Worm (Caenorhabditis elegans) whole organism, mixed stage, embryonic: ENCODE measurements around the gene acs-2.

Source experiments
- M03D4.4 ChIP-seq: sonication (generic microtip); optimal IDR thresholded peaks from 2 replicates; lab custom pipeline; 2017; ENCODE audit warnings: mild to moderate bottlenecking, missing genetic modification characterization, missing compliant biosample characterization
- bed-3 ChIP-seq: fragments of 200-800 bp; sonication (Bioruptor generic); optimal IDR thresholded peaks from 3 replicates; lab custom pipeline; 2018; ENCODE audit warnings: mild to moderate bottlenecking, missing genetic modification characterization, moderate library complexity, missing compliant biosample characterization
- blmp-1 ChIP-seq: fragments of 150-350 bp; optimal IDR thresholded peaks from 2 replicates; lab custom pipeline; 2014; ENCODE audit warnings: missing biosample characterization, missing genetic modification characterization
- ceh-43 ChIP-seq: fragments of 200-800 bp; sonication (Bioruptor generic); optimal IDR thresholded peaks from 2 replicates; lab custom pipeline; 2018; ENCODE audit warnings: mild to moderate bottlenecking, missing genetic modification characterization, moderate library complexity, missing compliant biosample characterization
- ceh-83 ChIP-seq: fragments of 200-800 bp; sonication (Bioruptor generic); optimal IDR thresholded peaks from 2 replicates; lab custom pipeline; 2018; ENCODE audit warnings: mild to moderate bottlenecking, missing genetic modification characterization, missing compliant biosample characterization
- ces-1 ChIP-seq: fragments of 150-350 bp; optimal IDR thresholded peaks from 2 replicates; lab custom pipeline; 2014; ENCODE audit warnings: missing biosample characterization, missing genetic modification reagents, missing genetic modification characterization
- drap-1 ChIP-seq: fragments of 200-800 bp; sonication (Bioruptor generic); optimal IDR thresholded peaks from 3 replicates; lab custom pipeline; 2018; ENCODE audit warnings: mild to moderate bottlenecking, missing genetic modification characterization, missing compliant biosample characterization
- elt-1 ChIP-seq: sonication (generic microtip); optimal IDR thresholded peaks from 2 replicates; lab custom pipeline; 2017; ENCODE audit warnings: missing genetic modification characterization, mild to moderate bottlenecking, missing compliant biosample characterization, antibody characterized with exemption, moderate library complexity, borderline replicate concordance; ENCODE audit not compliant: insufficient read depth
- elt-3 ChIP-seq: fragments of 150-350 bp; optimal IDR thresholded peaks from 2 replicates; lab custom pipeline; 2014; ENCODE audit warnings: missing biosample characterization, missing genetic modification characterization
- flh-1 ChIP-seq: fragments of 200-800 bp; sonication (Bioruptor generic); optimal IDR thresholded peaks from 2 replicates; lab custom pipeline; 2018; ENCODE audit warnings: mild to moderate bottlenecking, missing genetic modification characterization, moderate library complexity, missing compliant biosample characterization
- ham-2 ChIP-seq: fragments of 200-800 bp; sonication (Bioruptor generic); optimal IDR thresholded peaks from 2 replicates; lab custom pipeline; 2018; ENCODE audit warnings: mild to moderate bottlenecking, missing genetic modification characterization, missing compliant biosample characterization
- lin-13 ChIP-seq: fragments of 150-350 bp; optimal IDR thresholded peaks from 2 replicates; lab custom pipeline; 2014; ENCODE audit warnings: missing biosample characterization, missing genetic modification characterization
- lin-32 ChIP-seq: fragments of 200-800 bp; sonication (Bioruptor generic); optimal IDR thresholded peaks from 2 replicates; lab custom pipeline; 2018; ENCODE audit warnings: mild to moderate bottlenecking, missing genetic modification characterization, missing compliant biosample characterization
- lsy-2 ChIP-seq: fragments of 150-350 bp; optimal IDR thresholded peaks from 2 replicates; lab custom pipeline; 2014; ENCODE audit warnings: missing biosample characterization, missing genetic modification characterization
- mab-5 ChIP-seq: fragments of 150-350 bp; optimal IDR thresholded peaks from 2 replicates; lab custom pipeline; 2014; ENCODE audit warnings: missing biosample characterization, missing genetic modification characterization
- mls-2 ChIP-seq: sonication (generic microtip); optimal IDR thresholded peaks from 2 replicates; lab custom pipeline; 2016; ENCODE audit warnings: mild to moderate bottlenecking, missing genetic modification characterization, moderate library complexity, missing compliant biosample characterization
- nhr-237 ChIP-seq: fragments of 150-350 bp; optimal IDR thresholded peaks from 2 replicates; lab custom pipeline; 2014; ENCODE audit warnings: missing biosample characterization, missing genetic modification characterization
- nhr-28 ChIP-seq: fragments of 150-350 bp; optimal IDR thresholded peaks from 2 replicates; lab custom pipeline; 2014; ENCODE audit warnings: missing biosample characterization, missing genetic modification characterization
- nhr-76 ChIP-seq: sonication (generic microtip); optimal IDR thresholded peaks from 2 replicates; lab custom pipeline; 2017; ENCODE audit warnings: missing biosample characterization, missing genetic modification characterization
- pha-4 ChIP-seq: fragments of 150-350 bp; optimal IDR thresholded peaks from 2 replicates; lab custom pipeline; 2018; ENCODE audit warnings: missing biosample characterization, missing genetic modification reagents, missing genetic modification characterization
- sem-2 ChIP-seq: fragments of 200-800 bp; sonication (Bioruptor generic); optimal IDR thresholded peaks from 2 replicates; lab custom pipeline; 2018; ENCODE audit warnings: mild to moderate bottlenecking, missing genetic modification characterization, missing compliant biosample characterization
- snpc-4 ChIP-seq: fragments of 150-350 bp; optimal IDR thresholded peaks from 2 replicates; lab custom pipeline; 2014; ENCODE audit warnings: missing biosample characterization, missing genetic modification characterization
- sptf-1 ChIP-seq: sonication (generic microtip); optimal IDR thresholded peaks from 2 replicates; lab custom pipeline; 2017; ENCODE audit warnings: mild to moderate bottlenecking, missing genetic modification characterization, moderate library complexity, missing compliant biosample characterization
- tbx-8 ChIP-seq: fragments of 200-800 bp; sonication (Bioruptor generic); optimal IDR thresholded peaks from 2 replicates; lab custom pipeline; 2018; ENCODE audit warnings: mild to moderate bottlenecking, missing genetic modification characterization, moderate library complexity, missing compliant biosample characterization
- unc-120 ChIP-seq: sonication (generic microtip); optimal IDR thresholded peaks from 2 replicates; lab custom pipeline; 2017; ENCODE audit warnings: missing genetic modification characterization, missing compliant biosample characterization; ENCODE audit not compliant: poor library complexity, severe bottlenecking
- unc-39 ChIP-seq: fragments of 150-350 bp; optimal IDR thresholded peaks from 2 replicates; lab custom pipeline; 2014; ENCODE audit warnings: missing biosample characterization, missing genetic modification characterization
- unc-62 ChIP-seq: fragments of 150-350 bp; optimal IDR thresholded peaks from 2 replicates; lab custom pipeline; 2014; ENCODE audit warnings: missing biosample characterization, missing genetic modification reagents, missing genetic modification characterization
- zip-8 ChIP-seq: fragments of 150-350 bp; optimal IDR thresholded peaks from 2 replicates; lab custom pipeline; 2014; ENCODE audit warnings: missing biosample characterization, missing genetic modification characterization

Gene acs-2

DNA sequence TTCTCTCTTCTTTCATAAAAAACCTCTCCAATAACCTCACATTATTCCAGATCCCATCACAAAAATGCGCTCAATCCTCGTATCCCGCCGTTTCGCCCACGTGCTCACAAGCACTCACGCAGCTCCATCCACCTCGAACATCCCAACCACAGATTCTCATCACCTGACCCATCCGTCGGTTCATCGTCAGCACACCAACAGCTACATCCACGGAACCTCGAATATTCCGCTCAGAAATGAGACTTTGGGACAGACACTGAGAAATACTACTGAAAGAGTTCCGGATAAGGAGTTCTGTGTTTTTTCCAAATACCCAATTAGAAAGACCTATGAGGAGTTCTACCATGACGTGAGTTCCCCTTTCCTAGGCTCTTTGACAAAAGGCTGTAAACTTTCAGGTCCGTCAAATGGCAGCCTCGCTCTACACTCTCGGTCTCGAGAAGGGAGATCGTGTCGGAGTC, at the start of gene acs-2:
acs-2 (plus strand) TSS at position 51 of the 461 bp plus-strand sequence.
- TF ChIP-seq M03D4.4 (tag; lab: Kevin White, UChicago), result no peak
- TF ChIP-seq ceh-83 (GFP tag; lab: Kevin White, UChicago), result no peak
- no peak for TF ChIP-seq snpc-4 (tag; lab: Kevin White, UChicago)
- TF ChIP-seq unc-62 (GFP tag; lab: Kevin White, UChicago), result no peak
- no peak for TF ChIP-seq elt-3 (tag; lab: Kevin White, UChicago)

DNA sequence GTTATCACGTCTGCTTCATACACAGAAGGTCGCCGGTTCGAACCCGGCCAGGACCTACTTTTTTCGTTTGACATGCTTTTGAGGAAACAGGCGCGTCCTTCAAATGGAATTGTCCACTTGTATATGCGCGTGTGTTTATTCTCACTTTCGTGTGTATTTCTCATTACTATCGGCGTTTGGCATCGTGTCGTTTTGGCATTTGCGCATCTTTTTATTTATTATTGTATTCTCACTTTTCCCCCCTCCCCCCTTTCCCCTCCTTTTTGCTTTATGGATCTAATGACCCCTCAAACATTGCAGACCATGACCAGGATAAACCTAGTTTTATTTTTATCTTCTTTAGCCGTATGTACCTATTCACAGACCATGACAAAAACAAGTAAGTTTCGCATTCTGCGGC, 49.8 kb upstream of the acs-2 start, which contains the start of gene F21A3.3:
F21A3.3 (plus strand) TSS at position 301 of the 400 bp plus-strand sequence.
- TF ChIP-seq nhr-237 (no peak), lsy-2 (tag; lab: Kevin White, UChicago) (no peak), ces-1 (no peak), unc-120 (tag; lab: Kevin White, UChicago) (no peak), sem-2 (GFP tag; lab: Kevin White, UChicago) (no peak), zip-8 (tag; lab: Kevin White, UChicago) (no peak), ceh-83 (GFP tag; lab: Kevin White, UChicago) (no peak), ceh-43 (GFP tag; lab: Kevin White, UChicago) (no peak), nhr-76 (tag; lab: Kevin White, UChicago) (no peak), snpc-4 (tag; lab: Kevin White, UChicago) (no peak), lin-13 (no peak), elt-1 (tag; lab: Kevin White, UChicago) (no peak), bed-3 (GFP tag; lab: Kevin White, UChicago) (no peak), pha-4 (no peak), blmp-1 (no peak), unc-62 (GFP tag; lab: Kevin White, UChicago) (no peak), unc-39 (tag; lab: Kevin White, UChicago) (no peak), drap-1 (no peak), lin-32 (GFP tag; lab: Kevin White, UChicago) (no peak)
- TF ChIP-seq, all 35 proteins: peak for 0

DNA sequence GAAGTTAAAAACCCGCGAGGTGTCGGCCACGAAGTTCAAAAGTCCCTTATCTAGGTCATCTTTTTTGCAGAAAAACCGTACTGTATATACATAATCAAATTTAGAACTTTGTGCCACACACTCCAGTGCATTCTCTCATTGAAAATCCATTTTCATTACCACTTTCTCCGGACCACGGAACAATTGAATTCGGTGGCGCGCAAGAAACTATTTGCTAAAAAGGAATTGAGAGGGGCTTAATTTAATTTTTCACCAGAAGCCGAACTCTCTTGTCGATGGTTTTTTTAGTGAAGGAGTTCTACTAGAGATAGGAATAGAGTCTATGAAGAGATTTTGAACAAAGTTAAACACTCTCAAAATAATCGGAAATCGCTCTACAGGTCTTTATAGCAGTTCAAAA, 47.3 kb upstream of the acs-2 start:
- TF ChIP-seq tbx-8 (GFP tag; lab: Kevin White, UChicago), result no peak
- no peak for TF ChIP-seq M03D4.4 (tag; lab: Kevin White, UChicago)
- TF ChIP-seq ham-2 (GFP tag; lab: Kevin White, UChicago), result no peak
- peak; percentile 53 for TF ChIP-seq ces-1
- TF ChIP-seq mls-2 (tag; lab: Kevin White, UChicago), result no peak

DNA sequence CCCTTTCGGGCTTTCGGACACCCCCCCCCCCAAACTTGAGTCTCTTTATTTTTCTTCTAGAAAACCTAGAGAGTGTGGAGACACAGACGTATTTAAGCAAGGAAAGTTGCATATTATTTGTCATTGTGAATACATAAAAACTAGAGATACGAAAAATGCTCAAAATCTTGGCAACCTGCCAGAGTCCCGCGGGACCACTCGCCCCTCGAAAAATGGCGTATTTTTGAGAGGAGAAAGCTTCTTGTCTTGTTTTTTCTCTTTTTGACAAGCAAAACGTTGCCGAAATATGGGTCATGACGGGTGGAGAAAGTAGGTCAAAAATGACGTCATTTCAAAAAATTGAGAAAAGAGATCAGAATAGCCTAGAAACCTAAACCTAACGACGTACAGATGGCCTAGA, 46.8 kb upstream of the acs-2 start:
- no peak for TF ChIP-seq pha-4
- TF ChIP-seq lsy-2 (tag; lab: Kevin White, UChicago), result no peak
- TF ChIP-seq sptf-1, result no peak
- TF ChIP-seq elt-3 (tag; lab: Kevin White, UChicago), result no peak
- no peak for TF ChIP-seq mls-2 (tag; lab: Kevin White, UChicago)
- no peak for TF ChIP-seq M03D4.4 (tag; lab: Kevin White, UChicago)
- no peak for TF ChIP-seq ceh-43 (GFP tag; lab: Kevin White, UChicago)
- no peak for TF ChIP-seq tbx-8 (GFP tag; lab: Kevin White, UChicago)
- no peak for TF ChIP-seq ham-2 (GFP tag; lab: Kevin White, UChicago)

DNA sequence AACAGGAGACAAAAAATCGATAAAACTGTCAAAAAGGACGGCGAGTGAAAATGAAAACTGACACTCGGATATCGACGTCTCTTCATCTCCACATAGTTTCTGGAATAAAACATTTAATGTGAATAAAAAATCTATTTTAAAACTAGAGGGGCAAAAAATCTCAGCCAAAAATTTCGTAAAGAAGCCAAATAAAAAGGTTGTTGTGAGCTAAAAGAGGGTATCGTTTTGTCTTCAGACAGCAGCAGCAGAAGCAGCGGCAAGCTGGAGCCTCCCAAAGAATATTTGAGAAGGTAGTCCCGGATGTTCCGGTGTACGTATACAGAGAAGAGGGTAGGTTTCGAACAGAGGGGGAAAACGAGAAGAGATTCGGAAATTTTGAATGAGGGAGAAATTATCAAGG, 45.3 kb upstream of the acs-2 start, which contains the start of gene lgc-31:
lgc-31 (minus strand) TSS at position 101 of the 400 bp plus-strand sequence.
- no peak for TF ChIP-seq flh-1
- TF ChIP-seq nhr-28 (tag; lab: Kevin White, UChicago), result no peak
- TF ChIP-seq ceh-83 (GFP tag; lab: Kevin White, UChicago), result no peak
- no peak for TF ChIP-seq mab-5 (tag; lab: Kevin White, UChicago)
- no peak for TF ChIP-seq drap-1

DNA sequence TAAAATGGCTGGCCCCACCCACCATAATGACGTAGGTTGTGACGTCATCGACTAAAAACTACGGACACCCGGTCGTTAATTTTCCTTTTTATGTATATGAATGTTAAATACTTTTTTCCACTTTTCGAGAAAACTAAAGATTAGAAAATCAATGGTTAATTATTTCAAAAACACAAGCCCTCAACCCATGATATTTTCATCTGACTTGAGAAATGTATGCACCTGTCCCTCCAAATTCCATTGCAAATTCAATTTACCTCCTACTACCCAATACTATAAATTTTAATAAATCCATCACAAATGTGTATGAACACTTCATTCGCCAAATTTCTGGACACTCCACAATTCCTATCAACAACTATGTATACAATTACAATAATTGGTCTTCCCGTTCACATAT, 38.1 kb upstream of the acs-2 start, which contains the start of gene srh-276:
srh-276 (plus strand) TSS at position 301 of the 400 bp plus-strand sequence.
- TF ChIP-seq zip-8 (tag; lab: Kevin White, UChicago) (peak; percentile 74), drap-1 (no peak)
